Fruit fly (Drosophila melanogaster): ENCODE data around the gene Cpr78Cb.

The Cpr78Cb gene

DNA sequence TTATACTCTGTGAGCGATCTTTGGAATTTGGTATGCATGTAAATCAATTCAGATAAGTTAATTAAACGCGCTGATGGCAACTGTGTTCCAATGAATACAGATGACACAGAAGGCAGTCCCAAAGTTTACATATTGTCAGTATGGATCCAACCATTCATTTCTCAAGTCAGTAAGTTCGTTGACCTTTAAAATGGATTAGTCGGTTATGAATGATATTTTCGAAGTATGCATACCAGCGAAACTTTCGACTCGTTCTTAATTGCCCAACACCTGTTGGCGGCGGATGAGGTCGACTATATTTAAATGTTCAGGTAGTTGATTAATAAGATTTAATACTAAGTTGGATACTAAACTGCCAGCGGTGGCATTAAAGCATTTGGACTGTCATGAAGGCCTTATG lies 4.0 kb upstream of the Cpr78Cb start:
- TF ChIP-seq usp (GFP tag; optimal IDR thresholded peaks at IDR 0.05) (no peak), dmrt93B (GFP tag; optimal IDR thresholded peaks at IDR 0.05) (no peak), brk (GFP tag; optimal IDR thresholded peaks at IDR 0.05) (no peak), Rel (GFP tag; optimal IDR thresholded peaks at IDR 0.05) (no peak), Rel (tag; optimal IDR thresholded peaks at IDR 0.05) (no peak), Hr78 (GFP tag; optimal IDR thresholded peaks at IDR 0.05) (no peak), psq (GFP tag; optimal IDR thresholded peaks at IDR 0.05) (no peak), Jra (GFP tag; optimal IDR thresholded peaks at IDR 0.05) (no peak), ey (GFP tag; optimal IDR thresholded peaks at IDR 0.05) (no peak), jim (GFP tag; optimal IDR thresholded peaks at IDR 0.05) (no peak), br (GFP tag; optimal IDR thresholded peaks at IDR 0.05) (no peak), GATAd (GFP tag; optimal IDR thresholded peaks at IDR 0.05) (no peak), Myc (optimal IDR thresholded peaks at IDR 0.05) (no peak), fru (GFP tag; optimal IDR thresholded peaks at IDR 0.05) (no peak)

DNA sequence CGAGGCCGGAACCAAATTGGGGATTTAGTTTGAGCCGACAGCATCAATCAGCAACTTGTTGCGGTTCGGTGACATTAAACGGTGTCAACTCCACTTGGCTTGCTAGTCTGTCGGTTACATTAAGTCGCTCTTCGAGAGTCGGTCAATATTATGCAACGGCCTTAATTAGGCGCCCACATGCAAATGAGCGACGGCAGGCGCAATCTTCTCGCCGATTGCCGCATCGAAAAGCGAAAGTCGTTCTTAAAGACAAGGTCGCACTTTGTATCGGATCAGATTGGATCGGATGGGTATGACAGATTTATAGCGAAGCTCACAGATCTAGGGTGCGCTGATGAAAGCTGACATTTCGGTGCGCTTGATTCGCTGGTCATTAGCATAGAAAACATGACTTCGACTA lies 3.2 kb upstream of the Cpr78Cb start:
- TF ChIP-seq rgr (GFP tag; optimal IDR thresholded peaks at IDR 0.05): no peak
- TF ChIP-seq fru (GFP tag; optimal IDR thresholded peaks at IDR 0.05): no peak
- no peak for TF ChIP-seq br (GFP tag; optimal IDR thresholded peaks at IDR 0.05)
- no peak for TF ChIP-seq Dfd (GFP tag; optimal IDR thresholded peaks at IDR 0.05)
- no peak for TF ChIP-seq N (GFP tag; optimal IDR thresholded peaks at IDR 0.05)
- no peak for TF ChIP-seq sage (GFP tag; optimal IDR thresholded peaks at IDR 0.05)
- TF ChIP-seq Abd-B (GFP tag; optimal IDR thresholded peaks at IDR 0.05): no peak

DNA sequence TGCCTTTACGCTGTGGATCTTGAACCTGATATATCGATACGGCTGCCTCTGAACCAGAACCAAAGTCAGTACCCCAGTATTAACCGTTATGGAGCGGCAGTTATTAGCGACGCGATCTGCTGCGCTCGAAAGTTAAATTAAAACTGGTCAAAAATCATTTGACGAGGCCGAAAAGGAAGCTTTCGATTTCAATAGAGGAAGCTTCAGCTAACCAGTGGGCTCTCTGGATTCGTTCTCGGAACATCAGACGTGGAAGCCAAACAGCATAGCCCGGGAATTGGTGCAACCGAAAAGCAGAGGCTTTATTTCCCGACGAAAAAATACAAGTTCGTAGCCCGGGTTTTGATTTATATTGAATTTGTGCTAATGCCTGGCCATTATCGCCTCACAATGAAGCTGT lies 1.6 kb upstream of the Cpr78Cb start, which contains the start of gene Cpr78Ca:
Cpr78Ca (minus strand) TSS at position 101 of the 400 bp plus-strand sequence.
- TF ChIP-seq CG32264 (GFP tag; optimal IDR thresholded peaks at IDR 0.05) (no peak), fru (GFP tag; optimal IDR thresholded peaks at IDR 0.05) (no peak), Hnf4 (GFP tag; optimal IDR thresholded peaks at IDR 0.05) (no peak), dmrt93B (GFP tag; optimal IDR thresholded peaks at IDR 0.05) (no peak), br (GFP tag; optimal IDR thresholded peaks at IDR 0.05) (no peak), N (GFP tag; optimal IDR thresholded peaks at IDR 0.05) (no peak), Dif (GFP tag; optimal IDR thresholded peaks at IDR 0.05; ENCODE audit: partially characterized antibody) (no peak), dsf (GFP tag; optimal IDR thresholded peaks at IDR 0.05; ENCODE audit: borderline replicate concordance) (no peak), Jra (GFP tag; optimal IDR thresholded peaks at IDR 0.05) (no peak), foxo (GFP tag; optimal IDR thresholded peaks at IDR 0.05) (no peak), woc (GFP tag; optimal IDR thresholded peaks at IDR 0.05) (no peak), usp (GFP tag; optimal IDR thresholded peaks at IDR 0.05) (no peak), Myc (optimal IDR thresholded peaks at IDR 0.05) (no peak)

DNA sequence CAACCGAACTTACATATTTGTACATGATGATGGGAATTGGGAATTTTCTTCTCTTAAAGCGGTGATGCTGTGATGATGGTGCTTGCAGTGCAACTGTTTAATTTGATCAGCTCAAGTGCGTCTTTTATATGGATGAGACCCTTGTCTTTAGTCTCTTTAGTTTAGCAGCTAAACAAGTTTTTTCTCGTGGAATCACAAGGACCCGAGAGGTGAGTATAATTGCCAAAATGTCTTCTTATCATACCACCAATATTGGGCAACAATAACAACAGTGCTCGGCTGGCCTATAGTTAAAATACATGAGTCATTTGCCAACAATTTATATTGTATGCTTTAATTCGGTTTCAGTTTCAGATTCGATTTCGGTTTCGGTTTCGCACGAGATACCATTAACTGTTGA lies 3.4 kb downstream of the Cpr78Cb start, which contains the start of gene Edg78E:
Edg78E (minus strand) TSS at position 101 of the 400 bp plus-strand sequence.
- TF ChIP-seq dmrt93B (GFP tag; optimal IDR thresholded peaks at IDR 0.05) (no peak), rgr (GFP tag; optimal IDR thresholded peaks at IDR 0.05) (no peak), usp (GFP tag; optimal IDR thresholded peaks at IDR 0.05) (no peak), CG32264 (GFP tag; optimal IDR thresholded peaks at IDR 0.05) (no peak), woc (GFP tag; optimal IDR thresholded peaks at IDR 0.05) (no peak), jim (GFP tag; optimal IDR thresholded peaks at IDR 0.05) (no peak), tai (GFP tag; optimal IDR thresholded peaks at IDR 0.05) (no peak), pan (optimal IDR thresholded peaks at IDR 0.05) (no peak), dl (GFP tag; optimal IDR thresholded peaks at IDR 0.05; ENCODE audit: insufficient read depth in 1 of 2, partially characterized antibody in 2 of 2) (no peak), Jra (GFP tag; optimal IDR thresholded peaks at IDR 0.05) (no peak), Mio (GFP tag; optimal IDR thresholded peaks at IDR 0.05) (no peak), Dif (GFP tag; optimal IDR thresholded peaks at IDR 0.05; ENCODE audit: partially characterized antibody) (no peak)

DNA sequence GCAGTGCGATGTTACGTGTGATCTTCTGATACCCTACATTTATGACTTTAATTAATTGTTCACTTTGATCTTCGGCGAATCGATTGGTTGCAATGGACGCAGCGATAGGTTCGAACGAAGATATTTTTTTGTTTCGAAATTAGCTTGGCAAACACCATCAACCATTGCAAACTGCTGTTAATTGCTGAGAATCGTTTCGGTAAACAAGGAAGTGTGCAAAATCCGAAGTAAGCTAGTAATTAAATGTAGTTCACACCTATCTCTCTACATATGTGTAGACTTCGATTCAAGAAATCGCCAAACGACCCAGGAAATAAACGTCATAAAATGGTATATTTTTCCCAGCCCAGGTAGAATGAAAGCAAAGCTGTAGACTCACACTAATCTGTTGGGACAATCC lies 4.1 kb downstream of the Cpr78Cb start, which contains the start of gene CG43702:
CG43702 (plus strand) TSS at position 301 of the 400 bp plus-strand sequence.
- TF ChIP-seq rgr (GFP tag; optimal IDR thresholded peaks at IDR 0.05): no peak
- TF ChIP-seq woc (GFP tag; optimal IDR thresholded peaks at IDR 0.05): no peak
- no peak for TF ChIP-seq GATAd (GFP tag; optimal IDR thresholded peaks at IDR 0.05)
- TF ChIP-seq CrebA (GFP tag; optimal IDR thresholded peaks at IDR 0.05; ENCODE audit: borderline replicate concordance): no peak
- no peak for TF ChIP-seq dl (GFP tag; optimal IDR thresholded peaks at IDR 0.05; ENCODE audit: insufficient read depth in 1 of 2, partially characterized antibody in 2 of 2)
- no peak for TF ChIP-seq CG32264 (GFP tag; optimal IDR thresholded peaks at IDR 0.05)
- no peak for TF ChIP-seq Hr78 (GFP tag; optimal IDR thresholded peaks at IDR 0.05)
- TF ChIP-seq foxo (GFP tag; optimal IDR thresholded peaks at IDR 0.05): no peak
- no peak for TF ChIP-seq N (GFP tag; optimal IDR thresholded peaks at IDR 0.05)
- no peak for TF ChIP-seq jim (GFP tag; optimal IDR thresholded peaks at IDR 0.05)

Data from whole organism, wandering third instar larva.